Worm (Caenorhabditis elegans) whole organism, young adult: ENCODE results near the gene nmt-1.

ENCODE experiments used
- B0019.2 ChIP-seq: fragments of 200-800 bp; sonication (Bioruptor generic); conservative IDR thresholded peaks from 2 replicates; pipeline ENCODE4 v1.3.6; 2022; ENCODE audit warnings: missing genetic modification reagents, missing genetic modification characterization, missing compliant biosample characterization
- B0261.1 ChIP-seq: sonication (generic microtip); optimal IDR thresholded peaks from 2 replicates; lab custom pipeline; 2016; ENCODE audit warnings: mild to moderate bottlenecking, missing genetic modification characterization, moderate library complexity, missing compliant biosample characterization
- B0336.3 ChIP-seq: fragments of 200-800 bp; sonication (Bioruptor generic); IDR thresholded peaks from 2 replicates; pipeline ENCODE4 v1.3.6; 2022; ENCODE audit warnings: missing genetic modification characterization, missing compliant biosample characterization
- D2030.7 ChIP-seq: fragments of 200-800 bp; sonication (Bioruptor generic); IDR thresholded peaks from 2 replicates; pipeline ENCODE4 v1.3.6; 2022; ENCODE audit warnings: missing genetic modification reagents, missing genetic modification characterization, missing compliant biosample characterization
- F10E7.11 ChIP-seq: sonication (generic microtip); optimal IDR thresholded peaks from 2 replicates; lab custom pipeline; 2017; ENCODE audit warnings: mild to moderate bottlenecking, missing genetic modification characterization, moderate library complexity, missing compliant biosample characterization
- F52B5.7 ChIP-seq: sonication (generic microtip); optimal IDR thresholded peaks from 2 replicates; lab custom pipeline; 2016; ENCODE audit warnings: mild to moderate bottlenecking, missing genetic modification characterization, missing compliant biosample characterization
- F57C9.4 ChIP-seq: sonication (generic microtip); optimal IDR thresholded peaks from 2 replicates; lab custom pipeline; 2017; ENCODE audit warnings: mild to moderate bottlenecking, missing genetic modification characterization, missing compliant biosample characterization
- akir-1 ChIP-seq: fragments of 200-800 bp; sonication (Bioruptor generic); optimal IDR thresholded peaks from 2 replicates; lab custom pipeline; 2018; ENCODE audit warnings: mild to moderate bottlenecking, missing genetic modification characterization, moderate library complexity, missing compliant biosample characterization
- ama-1 ChIP-seq, 3 experiments: fragments of 150-350 bp in 1 of 3; sonication (generic microtip) in 2 of 3; optimal IDR thresholded peaks; 2 replicates each; lab custom pipeline; 2014 to 2018; ENCODE audit warnings: missing biosample characterization in 2 of 3, missing genetic modification characterization in 2 of 3, missing genetic modification reagents in 2 of 3
- aptf-3 ChIP-seq: fragments of 200-800 bp; sonication (Bioruptor generic); IDR thresholded peaks from 2 replicates; pipeline ENCODE4 v1.3.6; 2022; ENCODE audit warnings: missing genetic modification characterization, missing compliant biosample characterization
- attf-5 ChIP-seq: fragments of 200-800 bp; sonication (Bioruptor generic); optimal IDR thresholded peaks from 2 replicates; lab custom pipeline; 2018; ENCODE audit warnings: mild to moderate bottlenecking, missing genetic modification characterization, missing compliant biosample characterization
- ccch-3 ChIP-seq: fragments of 200-800 bp; sonication (Bioruptor generic); optimal IDR thresholded peaks from 2 replicates; lab custom pipeline; 2018; ENCODE audit warnings: mild to moderate bottlenecking, missing genetic modification characterization, missing compliant biosample characterization
- ceh-100 ChIP-seq: fragments of 200-800 bp; sonication (Bioruptor generic); IDR thresholded peaks from 2 replicates; pipeline ENCODE4 v1.3.6; 2022; ENCODE audit warnings: missing genetic modification reagents, missing genetic modification characterization, missing compliant biosample characterization
- ceh-40 ChIP-seq: fragments of 200-800 bp; sonication (Bioruptor generic); IDR thresholded peaks from 2 replicates; pipeline ENCODE4 v1.3.6; 2022; ENCODE audit warnings: missing genetic modification characterization, missing compliant biosample characterization
- ceh-58 ChIP-seq: fragments of 200-800 bp; sonication (Bioruptor generic); IDR thresholded peaks from 2 replicates; pipeline ENCODE4 v1.3.6; 2022; ENCODE audit warnings: missing genetic modification characterization, missing compliant biosample characterization
- chd-7 ChIP-seq: sonication (generic microtip); optimal IDR thresholded peaks from 2 replicates; lab custom pipeline; 2016; ENCODE audit warnings: mild to moderate bottlenecking, missing genetic modification characterization, moderate library complexity, missing compliant biosample characterization
- efl-1 ChIP-seq: fragments of 150-350 bp; optimal IDR thresholded peaks from 2 replicates; lab custom pipeline; 2014; ENCODE audit warnings: missing biosample characterization, missing genetic modification reagents, missing genetic modification characterization
- egl-18 ChIP-seq: fragments of 200-800 bp; sonication (Bioruptor generic); IDR thresholded peaks from 2 replicates; pipeline ENCODE4 v1.3.6; 2022; ENCODE audit warnings: missing genetic modification reagents, missing genetic modification characterization, missing compliant biosample characterization
- egl-44 ChIP-seq: fragments of 200-800 bp; sonication (Bioruptor generic); IDR thresholded peaks from 2 replicates; pipeline ENCODE4 v1.3.6; 2022; ENCODE audit warnings: missing genetic modification reagents, missing genetic modification characterization, missing compliant biosample characterization
- egrh-3 ChIP-seq: fragments of 200-800 bp; sonication (Bioruptor generic); IDR thresholded peaks from 2 replicates; pipeline ENCODE4 v1.3.6; 2022; ENCODE audit warnings: missing genetic modification reagents, missing genetic modification characterization, missing compliant biosample characterization
- lag-1 ChIP-seq: fragments of 200-800 bp; sonication (Bioruptor generic); IDR thresholded peaks from 2 replicates; pipeline ENCODE4 v1.3.6; 2022; ENCODE audit warnings: missing genetic modification reagents, missing genetic modification characterization, missing compliant biosample characterization
- let-607 ChIP-seq, 2 experiments: fragments of 200-800 bp in 1 of 2; sonication (Bioruptor generic) in 1 of 2; sonication (generic microtip) in 1 of 2; optimal IDR thresholded peaks; 2 replicates each; lab custom pipeline; 2016 to 2018; ENCODE audit warnings: mild to moderate bottlenecking in 2 of 2, missing compliant biosample characterization in 2 of 2, missing genetic modification characterization in 2 of 2, moderate library complexity in 2 of 2, missing genotype in 1 of 2
- lin-35 ChIP-seq, 3 experiments: fragments of 150-350 bp in 2 of 3; sonication (generic microtip) in 1 of 3; optimal IDR thresholded peaks; 2 replicates each; lab custom pipeline; 2014 to 2018; ENCODE audit warnings: missing biosample characterization in 3 of 3, missing genetic modification characterization in 3 of 3, missing genetic modification reagents in 3 of 3
- lin-40 ChIP-seq: sonication (generic microtip); optimal IDR thresholded peaks from 2 replicates; lab custom pipeline; 2016; ENCODE audit warnings: missing genetic modification characterization, mild to moderate bottlenecking, missing compliant biosample characterization, missing genotype, missing genetic modification reagents
- lin-54 ChIP-seq: fragments of 200-800 bp; sonication (Bioruptor generic); optimal IDR thresholded peaks from 2 replicates; lab custom pipeline; 2018; ENCODE audit warnings: mild to moderate bottlenecking, missing genetic modification characterization, missing compliant biosample characterization
- lir-1 ChIP-seq: fragments of 200-800 bp; sonication (Bioruptor generic); conservative IDR thresholded peaks from 2 replicates; pipeline ENCODE4 v1.3.6; 2022; ENCODE audit warnings: missing genetic modification reagents, missing genetic modification characterization, missing compliant biosample characterization
- madf-3 ChIP-seq: fragments of 200-800 bp; sonication (Bioruptor generic); IDR thresholded peaks from 2 replicates; pipeline ENCODE4 v1.3.6; 2022; ENCODE audit warnings: missing genetic modification reagents, missing genetic modification characterization, missing compliant biosample characterization
- madf-6 ChIP-seq: fragments of 200-800 bp; sonication (Bioruptor generic); IDR thresholded peaks from 2 replicates; pipeline ENCODE4 v1.3.6; 2022; ENCODE audit warnings: missing genetic modification reagents, missing genetic modification characterization, missing compliant biosample characterization
- nfya-1 ChIP-seq: sonication (generic microtip); optimal IDR thresholded peaks from 2 replicates; lab custom pipeline; 2017; ENCODE audit warnings: antibody characterized with exemption, missing compliant biosample characterization, missing genetic modification characterization, borderline replicate concordance; ENCODE audit not compliant: insufficient read depth
- nhr-27 ChIP-seq: fragments of 200-800 bp; sonication (Bioruptor generic); optimal IDR thresholded peaks from 2 replicates; lab custom pipeline; 2018; ENCODE audit warnings: mild to moderate bottlenecking, missing genetic modification characterization, moderate library complexity, missing compliant biosample characterization
- nhr-80 ChIP-seq: sonication (generic microtip); optimal IDR thresholded peaks from 2 replicates; lab custom pipeline; 2016; ENCODE audit warnings: missing genetic modification characterization, missing compliant biosample characterization
- pbrm-1 ChIP-seq: fragments of 200-800 bp; sonication (Bioruptor generic); IDR thresholded peaks from 2 replicates; pipeline ENCODE4 v1.3.6; 2022; ENCODE audit warnings: missing genetic modification reagents, missing genetic modification characterization, missing compliant biosample characterization
- rcor-1 ChIP-seq: fragments of 200-800 bp; sonication (Bioruptor generic); IDR thresholded peaks from 2 replicates; pipeline ENCODE4 v1.3.6; 2022; ENCODE audit warnings: missing genetic modification reagents, missing genetic modification characterization, missing compliant biosample characterization
- rpc-1 ChIP-seq, 2 experiments: fragments of 150-350 bp in 1 of 2; sonication (generic microtip) in 1 of 2; optimal IDR thresholded peaks; 2 replicates each; lab custom pipeline; 2014 to 2018; ENCODE audit warnings: missing biosample characterization in 1 of 2, missing genetic modification characterization in 1 of 2, missing genetic modification reagents in 1 of 2, missing genotype in 1 of 2
- sea-2 ChIP-seq: fragments of 200-800 bp; sonication (Bioruptor generic); IDR thresholded peaks from 2 replicates; pipeline ENCODE4 v1.3.6; 2022; ENCODE audit warnings: missing genetic modification characterization, missing compliant biosample characterization
- xnd-1 ChIP-seq: sonication (generic microtip); optimal IDR thresholded peaks from 2 replicates; lab custom pipeline; 2016; ENCODE audit warnings: missing genotype, missing genetic modification reagents, missing genetic modification characterization, missing compliant biosample characterization

The nmt-1 gene

ce11 chrIII:6102762-6103161, 13.4 kb downstream of the nmt-1 start, which contains the start of gene C05D10.4:
TSS of gene C05D10.4 (minus strand) at chrIII:6102862.
- TF ChIP-seq sea-2, result no peak
- no peak for TF ChIP-seq chd-7 (tag; lab: Kevin White, UChicago)
- no peak for TF ChIP-seq ccch-3 (GFP tag; lab: Kevin White, UChicago)
- TF ChIP-seq lin-54 (GFP tag; lab: Kevin White, UChicago), result no peak
- TF ChIP-seq madf-3, result no peak
- TF ChIP-seq F10E7.11 (tag; lab: Kevin White, UChicago), result no peak
- TF ChIP-seq B0261.1 (tag; lab: Kevin White, UChicago), result no peak
- no peak for TF ChIP-seq nfya-1 (tag; lab: Kevin White, UChicago)
- TF ChIP-seq rcor-1, result no peak
- TF ChIP-seq F52B5.7 (tag; lab: Kevin White, UChicago), result no peak
- TF ChIP-seq rpc-1 (optimal IDR thresholded peaks at IDR 0.05; lab: Kevin White, UChicago), result no peak
- TF ChIP-seq rpc-1 (tag; optimal IDR thresholded peaks at IDR 0.05; lab: Kevin White, UChicago), result no peak
- no peak for TF ChIP-seq lir-1 (GFP tag; lab: Robert Waterston, UW)
- no peak for TF ChIP-seq lag-1 (GFP tag; lab: Robert Waterston, UW)
- TF ChIP-seq, all 124 proteins: peak for 0

ce11 chrIII:6095654-6096053, 20.5 kb downstream of the nmt-1 start:
- no peak for TF ChIP-seq ama-1 (optimal IDR thresholded peaks at IDR 0.05; lab: Kevin White, UChicago)
- TF ChIP-seq ama-1 (GFP tag; optimal IDR thresholded peaks at IDR 0.05; lab: Kevin White, UChicago), result no peak
- TF ChIP-seq let-607 (tag; optimal IDR thresholded peaks at IDR 0.05; lab: Kevin White, UChicago), result no peak
- no peak for TF ChIP-seq sea-2
- TF ChIP-seq rcor-1, result no peak
- no peak for TF ChIP-seq aptf-3 (GFP tag; lab: Robert Waterston, UW)
- no peak for TF ChIP-seq B0019.2 (GFP tag; lab: Robert Waterston, UW)
- TF ChIP-seq lin-40 (tag; lab: Kevin White, UChicago), result no peak
- no peak for TF ChIP-seq akir-1 (GFP tag; lab: Kevin White, UChicago)
- TF ChIP-seq egl-18 (GFP tag; lab: Robert Waterston, UW), result no peak

- no peak for TF ChIP-seq B0336.3 (GFP tag; lab: Robert Waterston, UW)
- TF ChIP-seq nhr-80 (tag; lab: Kevin White, UChicago), result peak; percentile 45
- no peak for TF ChIP-seq efl-1 (GFP tag; lab: Kevin White, UChicago)
- no peak for TF ChIP-seq ceh-100
- TF ChIP-seq, all 124 proteins: peak for 1
Measured at ce11 chrIII:6087705-6088359, 28.3 kb downstream of the nmt-1 start, which contains the start of gene wht-1. TSS of gene wht-1 (minus strand) at chrIII:6087755.

- TF ChIP-seq lir-1 (GFP tag; lab: Robert Waterston, UW) (no peak), F57C9.4 (tag; lab: Kevin White, UChicago) (no peak), lin-35 (GFP tag; optimal IDR thresholded peaks at IDR 0.05; lab: Kevin White, UChicago) (no peak), ceh-40 (GFP tag; lab: Robert Waterston, UW) (no peak), egl-44 (GFP tag; lab: Robert Waterston, UW) (no peak), rcor-1 (no peak), egrh-3 (GFP tag; lab: Robert Waterston, UW) (no peak), D2030.7 (no peak), nhr-27 (tag; lab: Kevin White, UChicago) (no peak), xnd-1 (tag; lab: Kevin White, UChicago) (no peak), madf-6 (no peak), attf-5 (no peak), ceh-58 (no peak), pbrm-1 (GFP tag; lab: Robert Waterston, UW) (no peak)
Measured at ce11 chrIII:6085311-6085710, 30.8 kb downstream of the nmt-1 start.
